Worm (Caenorhabditis elegans) whole organism, midembryonic: ENCODE data around the gene tag-250.

Experiments used
- T22C8.4 ChIP-seq: fragments of 200-800 bp; sonication (Bioruptor generic); IDR thresholded peaks from 2 replicates; pipeline ENCODE4 v1.3.6; 2022; ENCODE audit warnings: missing genetic modification characterization, missing compliant biosample characterization
- cog-1 ChIP-seq: sonication (generic microtip); optimal IDR thresholded peaks from 2 replicates; lab custom pipeline; 2016; ENCODE audit warnings: missing genetic modification characterization, missing compliant biosample characterization
- flt-1 ChIP-seq: fragments of 200-800 bp; sonication (Bioruptor generic); IDR thresholded peaks from 2 replicates; pipeline ENCODE4 v1.3.6; 2022; ENCODE audit warnings: missing genetic modification characterization, missing compliant biosample characterization
- med-1 ChIP-seq: sonication (generic microtip); optimal IDR thresholded peaks from 2 replicates; lab custom pipeline; 2017; ENCODE audit warnings: missing genetic modification characterization, mild to moderate bottlenecking, missing compliant biosample characterization, antibody characterized with exemption, missing genetic modification reagents; ENCODE audit not compliant: insufficient read depth
- ref-1 ChIP-seq: fragments of 200-800 bp; sonication (Bioruptor generic); conservative IDR thresholded peaks from 2 replicates; pipeline ENCODE4 v1.3.6; 2022; ENCODE audit warnings: missing genetic modification reagents, missing genetic modification characterization, missing compliant biosample characterization
- tab-1 ChIP-seq: fragments of 200-800 bp; sonication (Bioruptor generic); IDR thresholded peaks from 2 replicates; pipeline ENCODE4 v1.3.6; 2022; ENCODE audit warnings: missing genetic modification characterization, missing compliant biosample characterization

- no peak for TF ChIP-seq flt-1
- no peak for TF ChIP-seq med-1 (GFP tag; lab: Kevin White, UChicago)
- TF ChIP-seq ref-1 (GFP tag; lab: Robert Waterston, UW): no peak
- TF ChIP-seq cog-1 (tag; lab: Kevin White, UChicago): no peak
- TF ChIP-seq tab-1 (GFP tag; lab: Robert Waterston, UW): no peak
- no peak for TF ChIP-seq T22C8.4 (GFP tag; lab: Robert Waterston, UW)
Measured at ce11 chrIII:7924821-7925220, at the start of gene tag-250.
